Worm (Caenorhabditis elegans) whole organism, mixed stage, embryonic: ENCODE data around the gene C07A4.2.

Experiments
- blmp-1 ChIP-seq: fragments of 150-350 bp; optimal IDR thresholded peaks from 2 replicates; lab custom pipeline; 2014; ENCODE audit warnings: missing biosample characterization, missing genetic modification characterization
- ceh-39 ChIP-seq: fragments of 150-350 bp; optimal IDR thresholded peaks from 2 replicates; lab custom pipeline; 2014; ENCODE audit warnings: missing biosample characterization, missing genetic modification characterization
- ceh-43 ChIP-seq: fragments of 200-800 bp; sonication (Bioruptor generic); optimal IDR thresholded peaks from 2 replicates; lab custom pipeline; 2018; ENCODE audit warnings: mild to moderate bottlenecking, missing genetic modification characterization, moderate library complexity, missing compliant biosample characterization
- ces-1 ChIP-seq: fragments of 150-350 bp; optimal IDR thresholded peaks from 2 replicates; lab custom pipeline; 2014; ENCODE audit warnings: missing biosample characterization, missing genetic modification reagents, missing genetic modification characterization
- cnd-1 ChIP-seq: fragments of 200-800 bp; sonication (Bioruptor generic); optimal IDR thresholded peaks from 2 replicates; lab custom pipeline; 2018; ENCODE audit warnings: mild to moderate bottlenecking, missing genetic modification characterization, missing compliant biosample characterization
- drap-1 ChIP-seq: fragments of 200-800 bp; sonication (Bioruptor generic); optimal IDR thresholded peaks from 3 replicates; lab custom pipeline; 2018; ENCODE audit warnings: mild to moderate bottlenecking, missing genetic modification characterization, missing compliant biosample characterization
- elt-1 ChIP-seq: sonication (generic microtip); optimal IDR thresholded peaks from 2 replicates; lab custom pipeline; 2017; ENCODE audit warnings: missing genetic modification characterization, mild to moderate bottlenecking, missing compliant biosample characterization, antibody characterized with exemption, moderate library complexity, borderline replicate concordance; ENCODE audit not compliant: insufficient read depth
- elt-3 ChIP-seq: fragments of 150-350 bp; optimal IDR thresholded peaks from 2 replicates; lab custom pipeline; 2014; ENCODE audit warnings: missing biosample characterization, missing genetic modification characterization
- flh-1 ChIP-seq: fragments of 200-800 bp; sonication (Bioruptor generic); optimal IDR thresholded peaks from 2 replicates; lab custom pipeline; 2018; ENCODE audit warnings: mild to moderate bottlenecking, missing genetic modification characterization, moderate library complexity, missing compliant biosample characterization
- ham-2 ChIP-seq: fragments of 200-800 bp; sonication (Bioruptor generic); optimal IDR thresholded peaks from 2 replicates; lab custom pipeline; 2018; ENCODE audit warnings: mild to moderate bottlenecking, missing genetic modification characterization, missing compliant biosample characterization
- hlh-1 ChIP-seq: fragments of 150-350 bp; optimal IDR thresholded peaks from 2 replicates; lab custom pipeline; 2014; ENCODE audit warnings: missing biosample characterization, missing genetic modification reagents, missing genetic modification characterization
- lin-13 ChIP-seq: fragments of 150-350 bp; optimal IDR thresholded peaks from 2 replicates; lab custom pipeline; 2014; ENCODE audit warnings: missing biosample characterization, missing genetic modification characterization
- lin-32 ChIP-seq: fragments of 200-800 bp; sonication (Bioruptor generic); optimal IDR thresholded peaks from 2 replicates; lab custom pipeline; 2018; ENCODE audit warnings: mild to moderate bottlenecking, missing genetic modification characterization, missing compliant biosample characterization
- lsy-2 ChIP-seq: fragments of 150-350 bp; optimal IDR thresholded peaks from 2 replicates; lab custom pipeline; 2014; ENCODE audit warnings: missing biosample characterization, missing genetic modification characterization
- mep-1 ChIP-seq: fragments of 150-350 bp; optimal IDR thresholded peaks from 2 replicates; lab custom pipeline; 2017; ENCODE audit warnings: missing biosample characterization, missing genetic modification reagents, missing genetic modification characterization, inconsistent platforms
- mls-2 ChIP-seq: sonication (generic microtip); optimal IDR thresholded peaks from 2 replicates; lab custom pipeline; 2016; ENCODE audit warnings: mild to moderate bottlenecking, missing genetic modification characterization, moderate library complexity, missing compliant biosample characterization
- nhr-12 ChIP-seq: fragments of 150-350 bp; optimal IDR thresholded peaks from 2 replicates; lab custom pipeline; 2014; ENCODE audit warnings: missing biosample characterization, missing genetic modification characterization
- nhr-237 ChIP-seq: fragments of 150-350 bp; optimal IDR thresholded peaks from 2 replicates; lab custom pipeline; 2014; ENCODE audit warnings: missing biosample characterization, missing genetic modification characterization
- nhr-28 ChIP-seq: fragments of 150-350 bp; optimal IDR thresholded peaks from 2 replicates; lab custom pipeline; 2014; ENCODE audit warnings: missing biosample characterization, missing genetic modification characterization
- nhr-76 ChIP-seq: sonication (generic microtip); optimal IDR thresholded peaks from 2 replicates; lab custom pipeline; 2017; ENCODE audit warnings: missing biosample characterization, missing genetic modification characterization
- sptf-1 ChIP-seq: sonication (generic microtip); optimal IDR thresholded peaks from 2 replicates; lab custom pipeline; 2017; ENCODE audit warnings: mild to moderate bottlenecking, missing genetic modification characterization, moderate library complexity, missing compliant biosample characterization
- unc-120 ChIP-seq: sonication (generic microtip); optimal IDR thresholded peaks from 2 replicates; lab custom pipeline; 2017; ENCODE audit warnings: missing genetic modification characterization, missing compliant biosample characterization; ENCODE audit not compliant: poor library complexity, severe bottlenecking
- unc-62 ChIP-seq: fragments of 150-350 bp; optimal IDR thresholded peaks from 2 replicates; lab custom pipeline; 2014; ENCODE audit warnings: missing biosample characterization, missing genetic modification reagents, missing genetic modification characterization
- ztf-11 ChIP-seq: fragments of 150-350 bp; optimal IDR thresholded peaks from 2 replicates; lab custom pipeline; 2014; ENCODE audit warnings: missing biosample characterization, missing genetic modification characterization

Gene C07A4.2

DNA sequence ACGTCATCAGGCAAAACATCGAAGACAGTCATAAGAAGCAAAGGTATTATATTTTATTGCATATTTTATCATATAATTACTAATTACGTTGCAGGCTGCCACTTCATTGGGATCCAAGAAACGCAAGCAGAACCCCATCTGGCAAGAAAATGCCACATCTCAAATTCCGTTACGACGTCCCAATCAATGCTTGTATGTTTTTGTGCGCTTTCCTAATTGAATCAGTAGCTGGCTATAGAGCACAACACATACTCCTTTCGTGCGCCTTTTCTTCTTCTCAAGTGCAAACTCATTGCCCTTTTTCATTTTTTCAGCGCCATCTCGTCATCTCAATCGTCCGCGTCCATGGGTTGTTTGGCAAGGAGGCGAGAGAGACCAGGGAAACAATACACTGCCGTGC is 21.1 kb upstream of the C07A4.2 start:
- TF ChIP-seq ces-1 (GFP tag; lab: Kevin White, UChicago) (peak; percentile 98), ham-2 (no peak), lsy-2 (no peak), mls-2 (tag; lab: Kevin White, UChicago) (no peak)

DNA sequence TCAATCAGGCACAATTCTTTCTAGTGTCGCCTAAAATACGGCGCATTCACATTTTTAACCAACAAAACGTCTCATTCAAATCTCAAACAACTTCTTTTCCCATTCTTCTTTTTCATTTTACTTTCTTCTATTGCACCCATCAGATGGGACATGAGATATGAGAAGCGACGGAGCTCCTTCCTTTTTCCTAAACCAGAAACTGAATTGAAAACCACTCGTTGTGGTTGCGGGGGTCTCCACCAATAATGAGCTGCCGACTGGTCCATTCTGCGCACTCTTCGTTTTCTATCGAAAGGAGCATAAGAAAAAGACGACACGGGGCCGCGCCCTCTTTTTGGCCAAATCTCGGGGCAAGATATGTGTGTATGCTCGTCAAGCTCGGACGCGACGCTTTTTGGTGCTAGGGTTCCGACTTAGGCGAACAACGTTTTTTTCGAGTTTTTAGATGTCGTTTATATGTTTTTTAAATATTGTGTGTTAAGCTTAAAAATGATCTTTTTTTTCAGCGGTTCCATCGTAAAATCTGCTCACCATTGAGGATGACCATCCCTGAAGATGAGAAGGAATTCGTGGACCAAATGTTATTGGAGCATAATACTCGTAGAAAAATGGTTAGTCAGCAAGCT is 17.6 kb upstream of the C07A4.2 start, which contains the start of gene F09B9.5:
Gene F09B9.5 (plus strand): TSS at position 501 of the 626 bp plus-strand sequence.
- no peak for TF ChIP-seq lin-32 (GFP tag; lab: Kevin White, UChicago)
- TF ChIP-seq elt-1 (tag; lab: Kevin White, UChicago), result no peak
- TF ChIP-seq nhr-12 (tag; lab: Kevin White, UChicago), result no peak
- peak; percentile 89 for TF ChIP-seq ces-1 (GFP tag; lab: Kevin White, UChicago)
- no peak for TF ChIP-seq ceh-39 (tag; lab: Kevin White, UChicago)

- TF ChIP-seq sptf-1 (tag; lab: Kevin White, UChicago) (no peak), ces-1 (GFP tag; lab: Kevin White, UChicago) (peak; percentile 76), nhr-237 (no peak), flh-1 (no peak), elt-3 (tag; lab: Kevin White, UChicago) (no peak), ceh-43 (GFP tag; lab: Kevin White, UChicago) (no peak), hlh-1 (tag; lab: Kevin White, UChicago) (no peak), ztf-11 (no peak)
Measured at ce11 chrX:10155127-10155526, 16.9 kb upstream of the C07A4.2 start.

ce11 chrX:10158716-10159115 is 13.3 kb upstream of the C07A4.2 start, which contains the start of gene erd-2.1:
Gene erd-2.1 (minus strand): TSS chrX:10158829.
- TF ChIP-seq drap-1 (GFP tag; lab: Kevin White, UChicago), result no peak
- TF ChIP-seq nhr-76 (tag; lab: Kevin White, UChicago), result no peak
- peak; percentile 45 for TF ChIP-seq unc-120 (tag; lab: Kevin White, UChicago)
- TF ChIP-seq ces-1 (GFP tag; lab: Kevin White, UChicago), result peak; percentile 28
- TF ChIP-seq lsy-2, result no peak
- TF ChIP-seq cnd-1 (tag; lab: Kevin White, UChicago), result peak; percentile 0
- TF ChIP-seq mls-2 (tag; lab: Kevin White, UChicago), result no peak
- no peak for TF ChIP-seq blmp-1 (tag; lab: Kevin White, UChicago)
- no peak for TF ChIP-seq elt-1 (tag; lab: Kevin White, UChicago)
- TF ChIP-seq lin-13, result peak; percentile 14
- TF ChIP-seq ceh-39 (tag; lab: Kevin White, UChicago), result peak; percentile 14
- peak; percentile 86 for TF ChIP-seq hlh-1 (tag; lab: Kevin White, UChicago)
- peak; percentile 22 for TF ChIP-seq unc-62 (GFP tag; lab: Kevin White, UChicago)
- no peak for TF ChIP-seq nhr-237
- peak; percentile 26 for TF ChIP-seq mep-1 (tag; lab: Kevin White, UChicago)
- TF ChIP-seq flh-1, result no peak
- TF ChIP-seq sptf-1 (tag; lab: Kevin White, UChicago), result peak; percentile 47
- peak; percentile 62 for TF ChIP-seq ham-2

ce11 chrX:10160097-10160677 is 11.8 kb upstream of the C07A4.2 start, which contains the start of gene F09B9.4:
Gene F09B9.4 (plus strand): TSS chrX:10160627.
- no peak for TF ChIP-seq nhr-28 (tag; lab: Kevin White, UChicago)
- peak; percentile 47 for TF ChIP-seq hlh-1 (tag; lab: Kevin White, UChicago)

DNA sequence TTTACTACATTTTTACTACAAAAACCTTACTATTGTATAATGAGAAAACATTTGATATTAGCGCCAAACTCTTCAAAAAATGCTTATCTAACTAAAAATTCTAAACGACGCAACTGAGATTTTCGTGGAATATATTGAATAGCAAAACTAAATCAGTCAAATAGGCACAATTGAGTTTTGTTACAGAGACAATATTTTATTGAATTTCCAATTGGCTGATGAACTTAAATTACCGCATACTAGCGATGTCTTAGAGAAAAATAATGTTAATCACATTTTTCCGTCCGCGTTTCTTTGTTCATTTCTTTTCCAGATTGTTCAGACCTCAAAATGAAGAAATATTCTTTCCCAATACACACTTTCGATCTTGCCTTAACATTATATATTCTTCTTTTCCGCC is 9.5 kb upstream of the C07A4.2 start:
- TF ChIP-seq elt-3 (tag; lab: Kevin White, UChicago) (no peak), elt-1 (tag; lab: Kevin White, UChicago) (no peak), ces-1 (GFP tag; lab: Kevin White, UChicago) (peak; percentile 72)

DNA sequence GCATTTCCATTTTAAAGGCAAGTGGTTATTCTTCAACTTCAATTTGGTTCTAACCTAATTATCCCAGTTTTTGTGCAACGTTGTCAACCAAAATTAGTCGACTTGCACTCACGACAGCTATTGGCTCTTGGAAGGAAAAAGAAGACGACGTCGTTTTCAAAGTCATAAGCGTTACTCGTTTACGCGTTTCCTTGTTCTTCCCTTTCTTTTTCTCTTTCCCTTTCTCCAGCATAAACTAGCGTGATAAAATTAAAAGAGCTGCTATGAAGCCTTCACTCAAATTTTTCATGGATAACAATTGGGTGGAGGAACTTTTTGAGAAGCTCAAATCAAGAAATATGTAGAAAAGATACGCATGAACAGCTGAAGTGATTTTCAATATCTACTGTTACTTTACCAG is 8.8 kb upstream of the C07A4.2 start:
- no peak for TF ChIP-seq elt-3 (tag; lab: Kevin White, UChicago)
- TF ChIP-seq ham-2, result no peak
- TF ChIP-seq ces-1 (GFP tag; lab: Kevin White, UChicago), result peak; percentile 64
